Worm (Caenorhabditis elegans) whole organism, L3 larva: ENCODE measurements around the gene nhr-90.

ENCODE experiments used
- ZK546.5 ChIP-seq: sonication (generic microtip); optimal IDR thresholded peaks from 2 replicates; lab custom pipeline; 2017; ENCODE audit warnings: missing biosample characterization, missing genetic modification characterization
- ama-1 ChIP-seq: fragments of 150-350 bp; optimal IDR thresholded peaks from 2 replicates; lab custom pipeline; 2018
- daf-12 ChIP-seq: fragments of 150-350 bp; optimal IDR thresholded peaks from 2 replicates; lab custom pipeline; 2014; ENCODE audit warnings: missing biosample characterization, missing genetic modification reagents, missing genetic modification characterization
- egl-27 ChIP-seq: sonication (generic microtip); optimal IDR thresholded peaks from 4 replicates; lab custom pipeline; 2017; ENCODE audit warnings: missing biosample characterization, missing genetic modification reagents, missing genetic modification characterization
- jun-1 ChIP-seq: fragments of 150-350 bp; optimal IDR thresholded peaks from 2 replicates; lab custom pipeline; 2014; ENCODE audit warnings: missing biosample characterization, missing genetic modification reagents, missing genetic modification characterization
- nhr-23 ChIP-seq: fragments of 150-350 bp; optimal IDR thresholded peaks from 2 replicates; lab custom pipeline; 2014; ENCODE audit warnings: missing biosample characterization, missing genetic modification reagents, missing genetic modification characterization
- nhr-237 ChIP-seq: fragments of 150-350 bp; optimal IDR thresholded peaks from 2 replicates; lab custom pipeline; 2014; ENCODE audit warnings: missing biosample characterization, missing genetic modification characterization
- nhr-77 ChIP-seq: fragments of 150-350 bp; optimal IDR thresholded peaks from 2 replicates; lab custom pipeline; 2014; ENCODE audit warnings: missing biosample characterization, missing genetic modification characterization
- pha-4 ChIP-seq: fragments of 150-350 bp; optimal IDR thresholded peaks from 2 replicates; lab custom pipeline; 2014; ENCODE audit warnings: missing biosample characterization, missing genetic modification reagents, missing genetic modification characterization
- pqm-1 ChIP-seq: fragments of 150-350 bp; optimal IDR thresholded peaks from 2 replicates; lab custom pipeline; 2017; ENCODE audit warnings: missing biosample characterization, missing genetic modification characterization, inconsistent platforms
- skn-1 ChIP-seq: fragments of 150-350 bp; optimal IDR thresholded peaks from 2 replicates; lab custom pipeline; 2014; ENCODE audit warnings: missing biosample characterization, missing genetic modification characterization
- tbx-2 ChIP-seq: sonication (generic microtip); optimal IDR thresholded peaks from 2 replicates; lab custom pipeline; 2016; ENCODE audit warnings: mild to moderate bottlenecking, missing genetic modification characterization, missing compliant biosample characterization
- zag-1 ChIP-seq: fragments of 150-350 bp; optimal IDR thresholded peaks from 2 replicates; lab custom pipeline; 2014; ENCODE audit warnings: missing biosample characterization, missing genetic modification characterization
- ztf-4 ChIP-seq: fragments of 150-350 bp; optimal IDR thresholded peaks from 2 replicates; lab custom pipeline; 2014; ENCODE audit warnings: missing biosample characterization, missing genetic modification characterization

DNA sequence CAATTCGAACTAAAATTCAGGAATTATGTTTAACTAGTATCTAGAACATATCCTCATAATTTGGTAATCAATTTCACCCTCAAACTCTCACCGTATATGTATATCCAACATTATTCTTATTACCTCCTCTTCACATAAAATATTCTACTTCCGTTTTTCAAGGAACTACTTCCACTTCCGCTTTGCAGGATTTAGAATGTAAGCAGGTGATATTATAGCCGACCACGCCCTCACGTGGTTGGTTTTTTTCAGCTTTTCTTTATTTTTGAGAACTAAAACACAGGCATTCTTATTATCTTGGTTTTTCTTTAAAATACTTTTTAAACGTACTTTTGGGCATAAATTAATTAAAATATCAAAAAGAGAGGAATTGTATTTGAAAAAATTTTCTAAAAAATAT, 7.6 kb downstream of the nhr-90 start:
- TF ChIP-seq nhr-237: no peak
- no peak for TF ChIP-seq jun-1 (tag; lab: Kevin White, UChicago)
- TF ChIP-seq nhr-77 (tag; lab: Kevin White, UChicago): no peak
- TF ChIP-seq ztf-4: no peak
- TF ChIP-seq zag-1 (tag; lab: Kevin White, UChicago): no peak
- no peak for TF ChIP-seq skn-1 (tag; lab: Kevin White, UChicago)
- TF ChIP-seq ama-1 (lab: Kevin White, UChicago): no peak
- TF ChIP-seq egl-27: no peak
- TF ChIP-seq tbx-2 (tag; lab: Kevin White, UChicago): no peak
- no peak for TF ChIP-seq ZK546.5 (tag; lab: Kevin White, UChicago)
- no peak for TF ChIP-seq pqm-1
- no peak for TF ChIP-seq nhr-23 (tag; lab: Kevin White, UChicago)
- TF ChIP-seq pha-4 (tag; lab: Kevin White, UChicago): no peak
- no peak for TF ChIP-seq daf-12
